Fruit fly (Drosophila melanogaster) whole organism, embryonic: Measurements from ENCODE around the gene CG33932.

ENCODE experiments used
- Adf1 ChIP-seq: fragments of 200-800 bp; sonication (Bioruptor generic); IDR thresholded peaks from 2 replicates; pipeline ENCODE4 v1.3.6; 2022; ENCODE audit warnings: missing biosample characterization, missing genetic modification characterization
- Atf6 ChIP-seq: fragments of 200-800 bp; sonication (Bioruptor generic); IDR thresholded peaks from 2 replicates; pipeline ENCODE4 v1.3.6; 2022; ENCODE audit warnings: missing biosample characterization, missing genetic modification characterization
- Bteb2 ChIP-seq: fragments of 200-800 bp; sonication (Bioruptor generic); optimal IDR thresholded peaks from 2 replicates; lab custom pipeline; 2016; ENCODE audit warnings: missing biosample characterization, missing genetic modification characterization
- CG11247 ChIP-seq: fragments of 200-800 bp; sonication (Bioruptor generic); IDR thresholded peaks from 2 replicates; pipeline ENCODE4 v1.3.6; 2022; ENCODE audit warnings: missing biosample characterization, missing genetic modification characterization
- CG11560 ChIP-seq: fragments of 200-800 bp; sonication (Bioruptor generic); IDR thresholded peaks from 3 replicates; pipeline ENCODE4 v1.3.6; 2022; ENCODE audit warnings: missing biosample characterization, missing genetic modification characterization
- CG11695 ChIP-seq: fragments of 200-800 bp; sonication (Bioruptor generic); IDR thresholded peaks from 3 replicates; pipeline ENCODE4 v1.3.6; 2022; ENCODE audit warnings: missing biosample characterization, missing genetic modification characterization
- CG12942 ChIP-seq: fragments of 200-800 bp; sonication (Bioruptor generic); optimal IDR thresholded peaks from 3 replicates; lab custom pipeline; 2016; ENCODE audit warnings: missing biosample characterization, missing genetic modification characterization
- CG13123 ChIP-seq: fragments of 200-800 bp; sonication (Bioruptor generic); optimal IDR thresholded peaks from 2 replicates; lab custom pipeline; 2016; ENCODE audit warnings: missing biosample characterization, missing genetic modification characterization
- CG15479 ChIP-seq: fragments of 200-800 bp; sonication (Bioruptor generic); optimal IDR thresholded peaks from 3 replicates; lab custom pipeline; 2019; ENCODE audit warnings: missing biosample characterization, mild to moderate bottlenecking, missing genetic modification characterization, moderate library complexity
- CG1602 ChIP-seq: fragments of 200-800 bp; sonication (Bioruptor generic); optimal IDR thresholded peaks from 3 replicates; lab custom pipeline; 2016; ENCODE audit warnings: missing biosample characterization, missing genetic modification characterization
- CG17612 ChIP-seq: fragments of 200-800 bp; sonication (Bioruptor generic); IDR thresholded peaks from 2 replicates; pipeline ENCODE4 v1.3.6; 2022; ENCODE audit warnings: missing biosample characterization, missing genetic modification characterization
- CG18262 ChIP-seq: fragments of 200-800 bp; optimal IDR thresholded peaks from 3 replicates; lab custom pipeline; 2019; ENCODE audit warnings: missing biosample characterization, mild to moderate bottlenecking, missing genetic modification characterization, moderate library complexity
- CG2199 ChIP-seq: fragments of 200-800 bp; sonication (Bioruptor generic); IDR thresholded peaks from 3 replicates; pipeline ENCODE4 v1.3.6; 2022; ENCODE audit warnings: missing biosample characterization, missing genetic modification characterization
- CG31365 ChIP-seq: fragments of 200-800 bp; sonication (Bioruptor generic); optimal IDR thresholded peaks from 2 replicates; lab custom pipeline; 2018; ENCODE audit warnings: missing biosample characterization, mild to moderate bottlenecking, missing genetic modification characterization
- CG3838 ChIP-seq: fragments of 200-800 bp; sonication (Bioruptor generic); optimal IDR thresholded peaks from 3 replicates; lab custom pipeline; 2016; ENCODE audit warnings: missing biosample characterization, missing genetic modification characterization
- CG3995 ChIP-seq: fragments of 200-800 bp; sonication (Bioruptor generic); optimal IDR thresholded peaks from 3 replicates; lab custom pipeline; 2016; ENCODE audit warnings: missing biosample characterization, missing genetic modification characterization
- CG6175 ChIP-seq: fragments of 200-800 bp; sonication (Bioruptor generic); IDR thresholded peaks from 3 replicates; pipeline ENCODE4 v1.3.6; 2022; ENCODE audit warnings: missing biosample characterization, missing genetic modification characterization
- CG8281 ChIP-seq: fragments of 200-800 bp; sonication (Bioruptor generic); optimal IDR thresholded peaks from 2 replicates; lab custom pipeline; 2018; ENCODE audit warnings: missing biosample characterization, mild to moderate bottlenecking, missing genetic modification characterization, moderate library complexity
- CG8290 ChIP-seq, 3 experiments: fragments of 200-800 bp; sonication (Bioruptor generic); optimal IDR thresholded peaks; 2 replicates each; lab custom pipeline; 2016 to 2019; ENCODE audit warnings: missing biosample characterization in 3 of 3, missing genetic modification characterization in 3 of 3, mild to moderate bottlenecking in 2 of 3, moderate library complexity in 1 of 3
- CG9215 ChIP-seq: fragments of 200-800 bp; sonication (Bioruptor generic); IDR thresholded peaks from 2 replicates; pipeline ENCODE4 v1.3.6; 2022; ENCODE audit warnings: missing biosample characterization, missing genetic modification characterization
- Chrac-16 ChIP-seq: fragments of 200-800 bp; sonication (Bioruptor generic); optimal IDR thresholded peaks from 3 replicates; lab custom pipeline; 2016; ENCODE audit warnings: missing biosample characterization, missing genetic modification characterization
- D ChIP-seq, 2 experiments: fragments of 200-800 bp in 1 of 2; fragments of >200 bp in 1 of 2; sonication (Bioruptor generic) in 1 of 2; optimal IDR thresholded peaks; 2 replicates in 1 of 2; 3 replicates in 1 of 2; lab custom pipeline; 2017; ENCODE audit warnings: mild to moderate bottlenecking in 1 of 2, missing biosample characterization in 1 of 2, missing genetic modification characterization in 1 of 2, missing genetic modification reagents in 1 of 2
- Dek ChIP-seq: fragments of 200-800 bp; sonication (Bioruptor generic); optimal IDR thresholded peaks from 3 replicates; lab custom pipeline; 2019; ENCODE audit warnings: missing biosample characterization, mild to moderate bottlenecking, missing genetic modification characterization, moderate library complexity
- Dp ChIP-seq: fragments of 200-800 bp; sonication (Bioruptor generic); optimal IDR thresholded peaks from 2 replicates; lab custom pipeline; 2018; ENCODE audit warnings: missing biosample characterization, mild to moderate bottlenecking, missing genetic modification characterization, moderate library complexity
- Drgx ChIP-seq: fragments of 200-800 bp; sonication (Bioruptor generic); IDR thresholded peaks from 2 replicates; pipeline ENCODE4 v1.3.6; 2022; ENCODE audit warnings: missing biosample characterization, missing genetic modification characterization
- E2f2 ChIP-seq: fragments of 200-800 bp; sonication (Bioruptor generic); IDR thresholded peaks from 2 replicates; pipeline ENCODE4 v1.3.6; 2022; ENCODE audit warnings: missing biosample characterization, missing genetic modification characterization
- Fer1 ChIP-seq: fragments of 200-800 bp; sonication (Bioruptor generic); optimal IDR thresholded peaks from 2 replicates; lab custom pipeline; 2017; ENCODE audit warnings: missing biosample characterization, mild to moderate bottlenecking, missing genetic modification characterization
- HLH4C ChIP-seq: fragments of 200-800 bp; sonication (Bioruptor generic); IDR thresholded peaks from 3 replicates; pipeline ENCODE4 v1.3.6; 2022; ENCODE audit warnings: missing biosample characterization, missing genetic modification characterization; ENCODE audit not compliant: partially characterized antibody
- Hand ChIP-seq: fragments of 200-800 bp; sonication (Bioruptor generic); optimal IDR thresholded peaks from 2 replicates; lab custom pipeline; 2017; ENCODE audit warnings: mild to moderate bottlenecking, missing biosample characterization, missing genetic modification reagents, missing genetic modification characterization
- HmgD ChIP-seq: fragments of 200-800 bp; sonication (Bioruptor generic); optimal IDR thresholded peaks from 3 replicates; lab custom pipeline; 2016; ENCODE audit warnings: missing biosample characterization, missing genetic modification characterization
- Lim3 ChIP-seq: fragments of 200-800 bp; sonication (Bioruptor generic); IDR thresholded peaks from 2 replicates; pipeline ENCODE4 v1.3.6; 2022; ENCODE audit warnings: missing biosample characterization, missing genetic modification characterization
- Lpt ChIP-seq: fragments of >200 bp; optimal IDR thresholded peaks from 2 replicates; lab custom pipeline; 2018; ENCODE audit warnings: missing biosample characterization, missing genetic modification characterization
- NC2β ChIP-seq: fragments of 200-800 bp; sonication (Bioruptor generic); optimal IDR thresholded peaks from 2 replicates; lab custom pipeline; 2016; ENCODE audit warnings: missing biosample characterization, missing genetic modification characterization
- Nf-YA ChIP-seq: fragments of 200-800 bp; sonication (Bioruptor generic); IDR thresholded peaks from 2 replicates; pipeline ENCODE4 v1.3.6; 2022; ENCODE audit warnings: missing biosample characterization, missing genetic modification characterization
- Spps ChIP-seq: fragments of 200-800 bp; sonication (Bioruptor generic); optimal IDR thresholded peaks from 2 replicates; lab custom pipeline; 2018; ENCODE audit warnings: missing biosample characterization, mild to moderate bottlenecking, missing genetic modification characterization
- Sry-δ ChIP-seq: fragments of 200-800 bp; sonication (Bioruptor generic); optimal IDR thresholded peaks from 2 replicates; lab custom pipeline; 2016; ENCODE audit warnings: missing biosample characterization, missing genetic modification characterization
- TFAM ChIP-seq: fragments of 200-800 bp; sonication (Bioruptor generic); optimal IDR thresholded peaks from 2 replicates; lab custom pipeline; 2017; ENCODE audit warnings: missing biosample characterization, missing genetic modification characterization, inconsistent platforms
- abd-A ChIP-seq: fragments of 200-800 bp; sonication (Bioruptor generic); optimal IDR thresholded peaks from 3 replicates; lab custom pipeline; 2019; ENCODE audit warnings: missing biosample characterization, mild to moderate bottlenecking, missing genetic modification characterization, moderate library complexity
- crol ChIP-seq: fragments of 200-800 bp; sonication (Bioruptor generic); IDR thresholded peaks from 2 replicates; pipeline ENCODE4 v1.3.6; 2022; ENCODE audit warnings: missing biosample characterization, missing genetic modification characterization
- da ChIP-seq: fragments of 200-800 bp; sonication (Bioruptor generic); optimal IDR thresholded peaks from 2 replicates; lab custom pipeline; 2016; ENCODE audit warnings: missing biosample characterization, missing genetic modification characterization
- danr ChIP-seq: fragments of 200-800 bp; sonication (Bioruptor generic); IDR thresholded peaks from 2 replicates; pipeline ENCODE4 v1.3.6; 2022; ENCODE audit warnings: missing biosample characterization, missing genetic modification characterization
- emc ChIP-seq: fragments of 200-800 bp; sonication (Bioruptor generic); optimal IDR thresholded peaks from 2 replicates; lab custom pipeline; 2016; ENCODE audit warnings: missing biosample characterization, missing genetic modification characterization
- exex ChIP-seq: fragments of 200-800 bp; sonication (Bioruptor generic); optimal IDR thresholded peaks from 4 replicates; lab custom pipeline; 2018; ENCODE audit warnings: missing biosample characterization, mild to moderate bottlenecking, missing genetic modification characterization, moderate library complexity
- gro ChIP-seq: fragments of 200-800 bp; sonication (Bioruptor generic); optimal IDR thresholded peaks from 2 replicates; lab custom pipeline; 2016; ENCODE audit warnings: missing biosample characterization, missing genetic modification characterization
- kay ChIP-seq: fragments of 200-800 bp; sonication (Bioruptor generic); optimal IDR thresholded peaks from 2 replicates; lab custom pipeline; 2016; ENCODE audit warnings: missing biosample characterization, missing genetic modification characterization
- nmo ChIP-seq: fragments of 200-800 bp; sonication (Bioruptor generic); optimal IDR thresholded peaks from 2 replicates; lab custom pipeline; 2018; ENCODE audit warnings: missing biosample characterization, mild to moderate bottlenecking, missing genetic modification characterization, moderate library complexity
- phol ChIP-seq: fragments of 200-800 bp; sonication (Bioruptor generic); optimal IDR thresholded peaks from 3 replicates; lab custom pipeline; 2018; ENCODE audit warnings: missing biosample characterization, mild to moderate bottlenecking, missing genetic modification characterization, moderate library complexity
- pros ChIP-seq: fragments of 200-800 bp; sonication (Bioruptor generic); optimal IDR thresholded peaks from 3 replicates; lab custom pipeline; 2019; ENCODE audit warnings: missing biosample characterization, mild to moderate bottlenecking, missing genetic modification characterization, moderate library complexity
- sens ChIP-seq: fragments of 200-800 bp; sonication (Bioruptor generic); peaks from one replicate; lab custom pipeline; 2016; ENCODE audit warnings: missing biosample characterization, missing genetic modification characterization
- vfl ChIP-seq: fragments of 200-800 bp; sonication (Bioruptor generic); optimal IDR thresholded peaks from 2 replicates; lab custom pipeline; 2016; ENCODE audit warnings: missing biosample characterization, missing genetic modification characterization
- vnd ChIP-seq: fragments of 200-800 bp; sonication (Bioruptor generic); IDR thresholded peaks from 3 replicates; pipeline ENCODE4 v1.3.6; 2022; ENCODE audit warnings: missing biosample characterization, missing genetic modification characterization; ENCODE audit not compliant: partially characterized antibody
- zen ChIP-seq: fragments of 200-800 bp; sonication (Bioruptor generic); optimal IDR thresholded peaks from 3 replicates; lab custom pipeline; 2018; ENCODE audit warnings: missing biosample characterization, mild to moderate bottlenecking, missing genetic modification characterization, moderate library complexity

CG33932 gene

DNA sequence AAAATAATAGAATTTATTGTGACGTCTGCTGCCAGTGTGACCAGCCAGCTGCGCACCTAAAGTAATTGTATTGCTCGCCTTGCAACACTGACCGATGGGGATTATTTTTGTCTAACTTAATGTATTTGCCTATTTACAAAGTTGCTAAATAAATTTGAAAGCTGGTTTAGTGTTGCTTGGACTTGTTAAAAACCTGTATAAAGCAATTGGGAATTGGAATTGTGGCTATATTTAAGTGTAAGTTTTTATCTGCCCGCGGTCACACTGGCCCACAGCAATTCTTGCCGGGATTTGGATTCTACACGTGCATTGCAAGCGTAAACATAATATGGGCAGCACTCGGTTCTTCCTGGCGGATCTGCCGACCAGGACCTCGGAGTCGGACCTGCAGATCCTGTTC, 40.1 kb upstream of the CG33932 start, which contains the start of the genes CG14230 and CG14232 (continued):
- no peak for TF ChIP-seq crol (GFP tag; lab: Robert Waterston, UW)
- TF ChIP-seq CG12942: no peak
- TF ChIP-seq da: no peak
- TF ChIP-seq CG13123 (GFP tag; lab: Kevin White, UChicago): no peak
- no peak for TF ChIP-seq NC2β (GFP tag; lab: Kevin White, UChicago)
- TF ChIP-seq CG3838 (GFP tag; lab: Kevin White, UChicago): no peak
- TF ChIP-seq HmgD (GFP tag; lab: Kevin White, UChicago): no peak
- no peak for TF ChIP-seq CG17612 (GFP tag; lab: Robert Waterston, UW)
- TF ChIP-seq HLH4C (GFP tag; lab: Robert Waterston, UW): no peak
- no peak for TF ChIP-seq Bteb2 (GFP tag; lab: Kevin White, UChicago)
- peak; percentile 8 for TF ChIP-seq gro (GFP tag; lab: Kevin White, UChicago)
- no peak for TF ChIP-seq pros
- no peak for TF ChIP-seq Nf-YA
- TF ChIP-seq CG1602 (GFP tag; lab: Kevin White, UChicago): no peak
- TF ChIP-seq Hand: no peak
- no peak for TF ChIP-seq kay
- no peak for TF ChIP-seq Chrac-16 (GFP tag; lab: Kevin White, UChicago)
- peak; percentile 66 for TF ChIP-seq sens (GFP tag; lab: Kevin White, UChicago)
- TF ChIP-seq vfl (GFP tag; lab: Kevin White, UChicago): no peak
- TF ChIP-seq E2f2 (GFP tag; lab: Robert Waterston, UW): peak; percentile 51
- no peak for TF ChIP-seq CG31365 (tag; lab: Kevin White, UChicago)
- TF ChIP-seq nmo (GFP tag; lab: Kevin White, UChicago): peak; percentile 44
- no peak for TF ChIP-seq Fer1 (GFP tag; lab: Kevin White, UChicago)
- no peak for TF ChIP-seq CG15479 (GFP tag; lab: Kevin White, UChicago)
- peak; percentile 24 for TF ChIP-seq phol (tag; lab: Kevin White, UChicago)
- TF ChIP-seq Sry-δ: peak; percentile 14
- no peak for TF ChIP-seq Lpt (GFP tag; lab: Kevin White, UChicago)
- no peak for TF ChIP-seq vnd
- TF ChIP-seq CG6175 (GFP tag; lab: Robert Waterston, UW): no peak
- TF ChIP-seq CG8290 (GFP tag; optimal IDR thresholded peaks at IDR 0.05; lab: Kevin White, UChicago): peak; percentile 1
- no peak for TF ChIP-seq CG8290 (tag; optimal IDR thresholded peaks at IDR 0.05; lab: Kevin White, UChicago)
- TF ChIP-seq TFAM (GFP tag; lab: Kevin White, UChicago): no peak
- TF ChIP-seq exex (tag; lab: Kevin White, UChicago): no peak
- TF ChIP-seq CG3995 (GFP tag; lab: Kevin White, UChicago): no peak
- TF ChIP-seq danr (GFP tag; lab: Robert Waterston, UW): no peak
- no peak for TF ChIP-seq zen (tag; lab: Kevin White, UChicago)
- no peak for TF ChIP-seq CG2199 (GFP tag; lab: Robert Waterston, UW)
- no peak for TF ChIP-seq CG18262 (tag; lab: Kevin White, UChicago)
- no peak for TF ChIP-seq Lim3
- TF ChIP-seq Dek (tag; lab: Kevin White, UChicago): no peak
- TF ChIP-seq abd-A (tag; lab: Kevin White, UChicago): no peak
- no peak for TF ChIP-seq Drgx (GFP tag; lab: Robert Waterston, UW)
- TF ChIP-seq CG8281 (tag; lab: Kevin White, UChicago): no peak
- TF ChIP-seq CG11695 (GFP tag; lab: Robert Waterston, UW): no peak
- TF ChIP-seq emc (GFP tag; lab: Kevin White, UChicago): no peak
- peak; percentile 34 for TF ChIP-seq Dp
- no peak for TF ChIP-seq D (optimal IDR thresholded peaks at IDR 0.05; lab: Kevin White, UChicago)
- no peak for TF ChIP-seq D (GFP tag; optimal IDR thresholded peaks at IDR 0.05; lab: Kevin White, UChicago)
- TF ChIP-seq CG9215: no peak
- TF ChIP-seq Atf6 (GFP tag; lab: Robert Waterston, UW): no peak
- no peak for TF ChIP-seq Spps (tag; lab: Kevin White, UChicago)
- no peak for TF ChIP-seq Adf1 (GFP tag; lab: Robert Waterston, UW)
- no peak for TF ChIP-seq CG11247 (GFP tag; lab: Robert Waterston, UW)
- no peak for TF ChIP-seq CG11560 (tag; lab: Robert Waterston, UW)
